Worm (Caenorhabditis elegans): Measurements from ENCODE around the gene C18A11.4.

The C18A11.4 gene

ce11 chrX:8045152-8045551, at the start of gene C18A11.4:
C18A11.4 (plus strand) TSS chrX:8045518.
- TF ChIP-seq lin-39 (tag; optimal IDR thresholded peaks at IDR 0.05), result no peak
- TF ChIP-seq nhr-237 (tag; optimal IDR thresholded peaks at IDR 0.05), result no peak
- no peak for TF ChIP-seq lin-11 (tag; optimal IDR thresholded peaks at IDR 0.05)
- TF ChIP-seq blmp-1 (tag; optimal IDR thresholded peaks at IDR 0.05; ENCODE audit: insufficient read depth), result peak; percentile 79
- TF ChIP-seq nhr-129 (tag; optimal IDR thresholded peaks at IDR 0.05), result no peak

- TF ChIP-seq sma-9 (GFP tag; optimal IDR thresholded peaks at IDR 0.05) (no peak), sma-9 (tag; optimal IDR thresholded peaks at IDR 0.05) (no peak), ZK546.5 (tag; optimal IDR thresholded peaks at IDR 0.05) (no peak), fos-1 (tag; optimal IDR thresholded peaks at IDR 0.05) (peak; percentile 54)
These were observed 47.4 kb upstream of the C18A11.4 start, which contains the start of gene sdpn-1 for ce11 chrX:7997968-7998367. sdpn-1 (minus strand) TSS chrX:7998229.

DNA sequence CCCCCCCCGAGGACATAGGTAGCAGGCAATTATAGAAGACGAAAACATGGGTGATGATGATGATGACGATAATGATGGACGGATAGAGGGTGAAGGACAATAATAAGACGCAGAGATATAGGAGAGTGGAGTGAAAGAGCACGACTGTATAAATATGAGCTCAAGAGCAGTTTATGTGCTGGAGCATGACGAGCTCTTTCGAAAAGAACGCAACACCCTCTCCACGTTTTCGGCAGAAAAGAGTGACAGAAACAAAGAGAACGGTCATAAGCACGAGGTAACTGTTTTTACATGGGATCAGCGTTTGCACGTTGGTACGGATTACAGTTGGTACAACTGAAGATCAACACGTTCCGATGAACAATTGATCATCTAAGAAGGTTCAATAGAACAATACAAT, 46.4 kb upstream of the C18A11.4 start:
- TF ChIP-seq unc-39 (tag; optimal IDR thresholded peaks at IDR 0.05) (no peak), aly-2 (tag; optimal IDR thresholded peaks at IDR 0.05) (no peak), R02D3.7 (tag; optimal IDR thresholded peaks at IDR 0.05) (no peak), ztf-11 (tag; optimal IDR thresholded peaks at IDR 0.05) (no peak), ztf-4 (tag; optimal IDR thresholded peaks at IDR 0.05) (no peak), mbf-1 (tag; optimal IDR thresholded peaks at IDR 0.05) (no peak), skn-1 (tag; optimal IDR thresholded peaks at IDR 0.05) (no peak), snpc-4 (tag; optimal IDR thresholded peaks at IDR 0.05) (no peak), sma-3 (GFP tag; optimal IDR thresholded peaks at IDR 0.05) (no peak), egl-27 (tag; optimal IDR thresholded peaks at IDR 0.05) (no peak), zag-1 (tag; optimal IDR thresholded peaks at IDR 0.05) (no peak), nhr-12 (tag; optimal IDR thresholded peaks at IDR 0.05) (no peak)

- TF ChIP-seq Y55F3AM.14 (GFP tag; optimal IDR thresholded peaks at IDR 0.05), result no peak
- no peak for TF ChIP-seq mdl-1 (tag; optimal IDR thresholded peaks at IDR 0.05)
- TF ChIP-seq mab-5 (tag; optimal IDR thresholded peaks at IDR 0.05), result no peak
- no peak for TF ChIP-seq lsy-2 (tag; optimal IDR thresholded peaks at IDR 0.05)
- no peak for TF ChIP-seq lin-39 (tag; optimal IDR thresholded peaks at IDR 0.05)
- no peak for TF ChIP-seq ama-1 (optimal IDR thresholded peaks at IDR 0.05)
- TF ChIP-seq nhr-77 (tag; optimal IDR thresholded peaks at IDR 0.05), result no peak
These were observed 41.7 kb upstream of the C18A11.4 start, which contains the start of the genes F45E1.1 and F45E1.2 for ce11 chrX:8003663-8004062. F45E1.1 (plus strand) TSS chrX:8003682. F45E1.2 (plus strand) TSS chrX:8003733.

DNA sequence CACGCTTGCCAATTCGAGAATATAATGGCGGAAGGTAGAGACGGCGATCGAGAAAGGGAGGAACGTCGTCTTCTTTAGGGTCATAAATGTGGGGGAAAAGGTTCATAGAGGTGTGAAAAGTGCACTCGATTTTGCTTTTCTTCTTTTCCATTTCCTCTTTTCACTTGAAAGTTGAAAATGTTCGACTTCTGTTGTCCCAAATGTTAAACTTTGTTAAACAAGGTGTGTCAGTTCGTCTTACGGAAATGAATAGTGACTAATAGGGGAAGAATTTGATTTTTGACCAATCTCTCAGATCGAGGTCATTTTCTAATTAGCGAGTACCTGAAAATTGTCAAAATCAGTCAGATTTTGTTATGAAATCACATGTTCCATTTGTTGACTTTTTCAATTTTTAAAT, 40.5 kb upstream of the C18A11.4 start:
- TF ChIP-seq blmp-1 (tag; optimal IDR thresholded peaks at IDR 0.05; ENCODE audit: insufficient read depth) (peak; percentile 63), lsy-2 (tag; optimal IDR thresholded peaks at IDR 0.05) (no peak)

DNA sequence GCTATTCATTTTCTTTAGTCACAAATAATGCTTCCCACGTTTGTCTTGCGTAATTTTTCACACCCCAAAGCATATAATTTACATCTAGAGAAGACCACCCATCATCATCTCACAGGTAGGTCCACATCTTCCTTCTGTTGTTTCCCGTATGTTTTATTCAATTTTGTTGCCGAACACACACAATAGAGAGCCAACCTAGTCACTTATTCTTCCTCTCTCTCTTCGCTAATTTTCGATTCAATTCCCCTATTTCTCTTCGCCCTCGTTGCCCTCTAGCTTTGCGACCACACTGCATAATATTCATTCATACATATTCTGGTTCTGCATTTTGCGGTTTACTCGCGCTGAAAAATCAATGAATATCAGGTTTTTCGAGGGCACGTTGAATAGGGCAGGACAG, 39.4 kb upstream of the C18A11.4 start:
- TF ChIP-seq peb-1 (tag; optimal IDR thresholded peaks at IDR 0.05) (no peak), nhr-11 (tag; optimal IDR thresholded peaks at IDR 0.05) (no peak), nhr-10 (tag; optimal IDR thresholded peaks at IDR 0.05) (no peak), ceh-82 (tag; optimal IDR thresholded peaks at IDR 0.05) (no peak), sma-3 (GFP tag; optimal IDR thresholded peaks at IDR 0.05) (no peak), unc-62 (GFP tag; optimal IDR thresholded peaks at IDR 0.05) (no peak), ztf-11 (tag; optimal IDR thresholded peaks at IDR 0.05) (no peak)

- TF ChIP-seq mab-5 (tag; optimal IDR thresholded peaks at IDR 0.05) (no peak), aly-2 (tag; optimal IDR thresholded peaks at IDR 0.05) (no peak), nhr-25 (tag; optimal IDR thresholded peaks at IDR 0.05) (peak; percentile 67)
These were observed 34.7 kb upstream of the C18A11.4 start for ce11 chrX:8010652-8011051.

All from whole organism, L2 larva.